Worm (Caenorhabditis elegans): ENCODE measurements around the gene sru-9.
A peak's percentile ranks its signal among the peaks of the same experiment; 100 is the strongest.
"Not testable (repeated sequence)": the region's sequence is repeated elsewhere in the genome, so short reads cannot be mapped to it uniquely, and the experiment has no call there.

Gene sru-9

ce11 chrIV:13574733-13575132 is 14.1 kb upstream of the sru-9 start, which contains the start of gene srd-10:
Gene srd-10, plus strand, starts transcription at chrIV:13575033.
- TF ChIP-seq pat-9 (tag; optimal IDR thresholded peaks at IDR 0.05) (no peak), ceh-48 (tag; optimal IDR thresholded peaks at IDR 0.05) (no peak), ceh-2 (tag; optimal IDR thresholded peaks at IDR 0.05) (no peak)

DNA sequence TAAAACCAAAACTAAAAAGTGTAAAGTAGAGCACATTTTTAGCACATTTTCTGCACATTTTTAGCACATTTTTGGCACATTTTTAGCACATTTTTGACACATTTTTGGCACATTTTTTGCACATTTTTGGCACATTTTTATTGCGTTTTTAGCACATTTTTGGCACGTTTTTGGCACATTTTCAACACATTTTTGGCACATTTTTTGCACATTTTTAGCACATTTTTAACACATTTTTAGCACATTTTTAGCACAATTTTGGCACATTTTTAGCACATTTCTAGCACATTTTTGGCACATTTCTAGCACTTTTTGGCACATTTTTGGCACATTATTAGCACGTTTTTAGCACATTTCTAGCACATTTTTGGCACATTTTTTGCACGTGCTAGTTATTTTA is 13.1 kb upstream of the sru-9 start:
- TF ChIP-seq ttx-3 (tag; optimal IDR thresholded peaks at IDR 0.05) (no peak), nhr-11 (tag; optimal IDR thresholded peaks at IDR 0.05) (peak; percentile 16), sox-2 (GFP tag; IDR thresholded peaks at IDR 0.05) (no peak)

ce11 chrIV:13578174-13578573 is 10.6 kb upstream of the sru-9 start, which contains the start of gene Y45F10B.8:
Gene Y45F10B.8, minus strand, starts transcription at chrIV:13578274.
- not testable (repeated sequence) for TF ChIP-seq sox-4 (tag; optimal IDR thresholded peaks at IDR 0.05); ceh-34 (tag; optimal IDR thresholded peaks at IDR 0.05); ama-1 (optimal IDR thresholded peaks at IDR 0.05)

ce11 chrIV:13578953-13579352 is 9.8 kb upstream of the sru-9 start, which contains the start of gene sru-16:
Gene sru-16, plus strand, starts transcription at chrIV:13579253.
- not testable (repeated sequence) for TF ChIP-seq ceh-18 (tag; optimal IDR thresholded peaks at IDR 0.05); hlh-30 (tag; optimal IDR thresholded peaks at IDR 0.05; ENCODE audit: insufficient read depth); odd-2 (tag; optimal IDR thresholded peaks at IDR 0.05)

DNA sequence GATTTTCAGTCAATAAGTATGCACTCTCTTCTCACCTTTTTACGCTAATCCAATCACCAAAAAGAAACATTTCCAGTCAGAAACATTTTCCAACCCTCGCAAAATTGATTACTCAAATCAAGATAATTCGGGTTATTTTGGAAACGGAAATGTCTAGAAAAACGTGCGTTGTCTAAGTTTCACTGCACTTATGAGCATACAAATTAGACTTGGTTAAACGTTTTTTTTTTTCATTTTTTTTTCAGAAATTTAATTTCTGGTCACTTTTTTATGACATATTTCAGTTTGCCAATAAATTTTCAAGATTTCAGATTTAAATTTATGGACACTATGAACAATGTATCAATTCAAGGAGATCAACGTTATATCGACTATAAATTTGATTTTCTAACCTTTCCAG is 5.9 kb upstream of the sru-9 start, which contains the start of gene sru-12:
Gene sru-12 (plus strand): TSS at position 301 of the 400 bp plus-strand sequence.
- no peak for TF ChIP-seq odd-2 (tag; optimal IDR thresholded peaks at IDR 0.05)
- no peak for TF ChIP-seq unc-42 (tag; optimal IDR thresholded peaks at IDR 0.05)
- TF ChIP-seq ceh-2 (tag; optimal IDR thresholded peaks at IDR 0.05) = no peak
- TF ChIP-seq K02D7.2 (tag; optimal IDR thresholded peaks at IDR 0.05) = no peak

- no peak for TF ChIP-seq pat-9 (tag; optimal IDR thresholded peaks at IDR 0.05)
Observed at ce11 chrIV:13584646-13585045, 4.1 kb upstream of the sru-9 start, which contains the start of gene sru-11. Gene sru-11, plus strand, starts transcription at chrIV:13584946.

- no peak for TF ChIP-seq pax-1 (tag; optimal IDR thresholded peaks at IDR 0.05)
- TF ChIP-seq gmeb-2 (tag; optimal IDR thresholded peaks at IDR 0.05) = no peak
- no peak for TF ChIP-seq hlh-13 (GFP tag; optimal IDR thresholded peaks at IDR 0.05)
- TF ChIP-seq ceh-34 (tag; optimal IDR thresholded peaks at IDR 0.05) = no peak
- TF ChIP-seq pqm-1 (tag; optimal IDR thresholded peaks at IDR 0.05) = no peak
- no peak for TF ChIP-seq sdc-2 (tag; optimal IDR thresholded peaks at IDR 0.05)
- no peak for TF ChIP-seq ceh-9 (tag; optimal IDR thresholded peaks at IDR 0.05)
- no peak for TF ChIP-seq rnt-1 (tag; optimal IDR thresholded peaks at IDR 0.05)
Observed at ce11 chrIV:13587175-13587574, 1.6 kb upstream of the sru-9 start, which contains the start of gene Y45F10B.12. Gene Y45F10B.12, plus strand, starts transcription at chrIV:13587475.

DNA sequence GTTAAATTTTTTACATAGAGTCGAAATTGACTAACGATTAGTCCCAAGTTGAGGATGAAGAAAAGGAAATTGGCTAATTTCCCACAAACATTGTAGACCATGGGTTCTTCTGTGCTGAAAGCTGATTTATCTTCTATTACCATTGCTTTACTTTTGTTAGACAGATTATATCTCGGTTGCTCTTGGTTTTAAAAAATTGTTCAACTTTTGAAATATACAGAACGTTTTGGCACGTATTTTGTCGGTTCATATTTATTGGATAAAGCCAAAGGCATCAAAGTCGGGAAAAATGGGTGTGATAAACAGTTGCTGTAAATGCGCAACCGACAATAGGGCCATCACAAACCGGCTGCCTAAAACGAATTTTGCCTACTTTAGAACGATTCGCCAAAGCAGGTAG is 2.9 kb downstream of the sru-9 start, which contains the start of gene tsp-5:
Gene tsp-5 (minus strand): TSS at position 101 of the 400 bp plus-strand sequence.
- TF ChIP-seq ttx-3 (tag; optimal IDR thresholded peaks at IDR 0.05) = no peak
- TF ChIP-seq ref-2 (tag; optimal IDR thresholded peaks at IDR 0.05) = no peak
- no peak for TF ChIP-seq tbx-2 (tag; optimal IDR thresholded peaks at IDR 0.05)
- no peak for TF ChIP-seq hlh-6 (tag; optimal IDR thresholded peaks at IDR 0.05)
- no peak for TF ChIP-seq pqm-1 (tag; optimal IDR thresholded peaks at IDR 0.05)
- no peak for TF ChIP-seq tbx-7 (tag; optimal IDR thresholded peaks at IDR 0.05)
- TF ChIP-seq Y22D7AL.16 (tag; optimal IDR thresholded peaks at IDR 0.05) = no peak
- TF ChIP-seq ceh-19 (GFP tag; optimal IDR thresholded peaks at IDR 0.05) = no peak
- no peak for TF ChIP-seq nhr-232 (tag; optimal IDR thresholded peaks at IDR 0.05)
- no peak for TF ChIP-seq unc-3 (GFP tag; conservative IDR thresholded peaks at IDR 0.05)
- TF ChIP-seq unc-3 (tag; optimal IDR thresholded peaks at IDR 0.05) = no peak
- no peak for TF ChIP-seq pha-4 (tag; optimal IDR thresholded peaks at IDR 0.05)
- TF ChIP-seq rnt-1 (tag; optimal IDR thresholded peaks at IDR 0.05) = no peak
- no peak for TF ChIP-seq sox-2 (GFP tag; IDR thresholded peaks at IDR 0.05)
- TF ChIP-seq K02D7.2 (tag; optimal IDR thresholded peaks at IDR 0.05) = no peak
- no peak for TF ChIP-seq ceh-45 (GFP tag; IDR thresholded peaks at IDR 0.05)
- TF ChIP-seq gmeb-2 (tag; optimal IDR thresholded peaks at IDR 0.05) = no peak
- TF ChIP-seq ceh-34 (tag; optimal IDR thresholded peaks at IDR 0.05) = no peak
- no peak for TF ChIP-seq ceh-6 (GFP tag; optimal IDR thresholded peaks at IDR 0.05)
- no peak for TF ChIP-seq nhr-11 (tag; optimal IDR thresholded peaks at IDR 0.05)
